Worm (Caenorhabditis elegans): Measurements from ENCODE around the gene mcat-1.

DNA sequence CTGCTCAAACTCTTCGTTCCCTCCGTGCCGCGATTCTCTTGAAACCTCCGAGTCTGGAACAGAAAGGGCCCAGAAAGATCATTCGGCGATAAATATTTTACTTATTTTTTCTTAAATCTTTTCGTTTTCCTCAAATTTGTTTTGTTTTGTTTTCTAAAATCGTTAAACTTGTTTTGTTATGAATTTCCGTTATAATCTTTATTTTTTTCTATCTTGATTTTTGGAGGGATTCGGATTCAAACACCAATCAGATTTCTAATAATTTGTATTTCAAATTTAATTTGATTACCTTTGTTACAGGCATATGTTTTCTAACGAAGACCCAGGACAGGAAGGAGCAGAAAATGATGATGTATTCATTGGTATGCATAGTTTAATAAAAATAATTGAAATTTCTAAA lies 44.0 kb downstream of the mcat-1 start, which contains the start of gene C23H3.5:
- TF ChIP-seq W03F9.2 (tag; optimal IDR thresholded peaks at IDR 0.05) = no peak
- no peak for TF ChIP-seq him-1 (tag; optimal IDR thresholded peaks at IDR 0.05)
